Worm (Caenorhabditis elegans) whole organism, L2 larva: ENCODE results near the gene best-1.

Source experiments
- R02D3.7 ChIP-seq: fragments of 150-350 bp; optimal IDR thresholded peaks from 2 replicates; lab custom pipeline; 2014; ENCODE audit warnings: missing biosample characterization, missing genetic modification characterization
- Y55F3AM.14 ChIP-seq: fragments of 200-800 bp; sonication (Bioruptor generic); optimal IDR thresholded peaks from 2 replicates; lab custom pipeline; 2018; ENCODE audit warnings: mild to moderate bottlenecking, missing genetic modification characterization, missing compliant biosample characterization
- ZK546.5 ChIP-seq: sonication (generic microtip); optimal IDR thresholded peaks from 2 replicates; lab custom pipeline; 2017; ENCODE audit warnings: missing biosample characterization, missing genetic modification characterization
- aly-2 ChIP-seq: fragments of 150-350 bp; optimal IDR thresholded peaks from 2 replicates; lab custom pipeline; 2014; ENCODE audit warnings: missing biosample characterization, missing genetic modification characterization
- ama-1 ChIP-seq: fragments of 150-350 bp; optimal IDR thresholded peaks from 2 replicates; lab custom pipeline; 2018; ENCODE audit warnings: inconsistent platforms
- dmd-4 ChIP-seq: sonication (generic microtip); optimal IDR thresholded peaks from 2 replicates; lab custom pipeline; 2017; ENCODE audit warnings: missing biosample characterization, missing genetic modification characterization
- elt-1 ChIP-seq: fragments of 150-350 bp; optimal IDR thresholded peaks from 2 replicates; lab custom pipeline; 2014; ENCODE audit warnings: missing biosample characterization, missing genetic modification characterization
- lin-39 ChIP-seq: fragments of 150-350 bp; optimal IDR thresholded peaks from 2 replicates; lab custom pipeline; 2014; ENCODE audit warnings: missing biosample characterization, missing genetic modification reagents, missing genetic modification characterization
- lsy-2 ChIP-seq, 2 experiments: fragments of 150-350 bp in 1 of 2; sonication (generic microtip) in 1 of 2; optimal IDR thresholded peaks; 2 replicates each; lab custom pipeline; 2014 to 2017; ENCODE audit warnings: missing biosample characterization in 2 of 2, missing genetic modification characterization in 2 of 2
- nhr-11 ChIP-seq: fragments of 150-350 bp; optimal IDR thresholded peaks from 2 replicates; lab custom pipeline; 2014; ENCODE audit warnings: missing biosample characterization, missing genetic modification characterization
- sem-4 ChIP-seq: fragments of 150-350 bp; optimal IDR thresholded peaks from 2 replicates; lab custom pipeline; 2014; ENCODE audit warnings: missing biosample characterization, missing genetic modification reagents, missing genetic modification characterization
- zag-1 ChIP-seq: fragments of 150-350 bp; optimal IDR thresholded peaks from 2 replicates; lab custom pipeline; 2014; ENCODE audit warnings: missing biosample characterization, missing genetic modification characterization
- ztf-11 ChIP-seq: sonication (generic microtip); optimal IDR thresholded peaks from 2 replicates; lab custom pipeline; 2017; ENCODE audit warnings: missing biosample characterization, missing genetic modification characterization
- ztf-4 ChIP-seq: fragments of 150-350 bp; optimal IDR thresholded peaks from 2 replicates; lab custom pipeline; 2014; ENCODE audit warnings: missing biosample characterization, missing genetic modification characterization

ce11 chrIV:13154391-13155283 is 45.1 kb upstream of the best-1 start, which contains the start of the genes crld-1 and msh-5:
- no peak for TF ChIP-seq ZK546.5 (tag; lab: Kevin White, UChicago)
- no peak for TF ChIP-seq lsy-2 (tag; optimal IDR thresholded peaks at IDR 0.05; lab: Kevin White, UChicago)
- TF ChIP-seq ztf-11 (tag; lab: Kevin White, UChicago), result no peak
- TF ChIP-seq sem-4 (tag; lab: Kevin White, UChicago), result no peak
- TF ChIP-seq lin-39 (tag; lab: Kevin White, UChicago), result no peak
- no peak for TF ChIP-seq elt-1 (tag; lab: Kevin White, UChicago)
- TF ChIP-seq zag-1, result no peak
- TF ChIP-seq R02D3.7 (tag; lab: Kevin White, UChicago), result no peak
- no peak for TF ChIP-seq nhr-11 (tag; lab: Kevin White, UChicago)
- no peak for TF ChIP-seq dmd-4 (tag; lab: Kevin White, UChicago)
- TF ChIP-seq ztf-4 (tag; lab: Kevin White, UChicago), result no peak
- TF ChIP-seq Y55F3AM.14 (GFP tag; lab: Kevin White, UChicago), result no peak
- TF ChIP-seq ama-1, result no peak
- no peak for TF ChIP-seq aly-2
